Worm (Caenorhabditis elegans) whole organism, L4 larva: ENCODE data around the gene fut-6.

Experiments
- hlh-30 ChIP-seq: sonication (generic microtip); optimal IDR thresholded peaks from 2 replicates; lab custom pipeline; 2017; ENCODE audit warnings: antibody characterized with exemption, mild to moderate bottlenecking, missing genetic modification characterization, missing compliant biosample characterization; ENCODE audit not compliant: insufficient read depth
- hmg-1.1 ChIP-seq: fragments of 200-800 bp; sonication (Bioruptor generic); IDR thresholded peaks from 2 replicates; pipeline ENCODE4 v1.3.6; 2022; ENCODE audit warnings: missing genetic modification reagents, missing genetic modification characterization, missing compliant biosample characterization
- nhr-76 ChIP-seq: fragments of 150-350 bp; optimal IDR thresholded peaks from 2 replicates; lab custom pipeline; 2014; ENCODE audit warnings: missing biosample characterization, missing genetic modification characterization
- zfp-3 ChIP-seq: fragments of 200-800 bp; sonication (Bioruptor generic); conservative IDR thresholded peaks from 2 replicates; pipeline ENCODE4 v1.3.6; 2022; ENCODE audit warnings: missing genetic modification reagents, missing genetic modification characterization, missing compliant biosample characterization

- TF ChIP-seq hmg-1.1: no peak
- TF ChIP-seq nhr-76 (tag; lab: Kevin White, UChicago): no peak
- no peak for TF ChIP-seq zfp-3 (GFP tag; lab: Robert Waterston, UW)
- TF ChIP-seq hlh-30 (tag; lab: Kevin White, UChicago): no peak
Observed at ce11 chrII:4661278-4661677, 5.5 kb upstream of the fut-6 start, which contains the start of gene T05A7.13.
